Fruit fly (Drosophila melanogaster) whole organism, embryonic: Measurements from ENCODE around the gene tay.

ENCODE experiments used
- ATbp ChIP-seq: fragments of 200-800 bp; sonication (Bioruptor generic); optimal IDR thresholded peaks from 2 replicates; lab custom pipeline; 2017; ENCODE audit warnings: missing biosample characterization, mild to moderate bottlenecking, missing genetic modification characterization, missing genetic modification reagents
- BEAF-32 ChIP-seq: fragments of 200-800 bp; sonication (Bioruptor generic); optimal IDR thresholded peaks from 3 replicates; lab custom pipeline; 2017; ENCODE audit warnings: missing biosample characterization, missing genetic modification characterization, mild to moderate bottlenecking, moderate library complexity, missing genetic modification reagents
- Bdp1 ChIP-seq: fragments of 200-800 bp; sonication (Bioruptor generic); optimal IDR thresholded peaks from 3 replicates; lab custom pipeline; 2016; ENCODE audit warnings: missing biosample characterization, missing genetic modification characterization
- CG11560 ChIP-seq: fragments of 200-800 bp; sonication (Bioruptor generic); IDR thresholded peaks from 3 replicates; pipeline ENCODE4 v1.3.6; 2022; ENCODE audit warnings: missing biosample characterization, missing genetic modification characterization
- CG12104 ChIP-seq: fragments of 200-800 bp; sonication (Bioruptor generic); optimal IDR thresholded peaks from 3 replicates; lab custom pipeline; 2016; ENCODE audit warnings: missing biosample characterization, missing genetic modification characterization
- CG14860 ChIP-seq: fragments of 200-800 bp; sonication (Bioruptor generic); IDR thresholded peaks from 3 replicates; pipeline ENCODE4 v1.3.6; 2022; ENCODE audit warnings: missing biosample characterization, missing genetic modification characterization; ENCODE audit not compliant: partially characterized antibody
- CG15514 ChIP-seq: fragments of 200-800 bp; sonication (Bioruptor generic); optimal IDR thresholded peaks from 3 replicates; lab custom pipeline; 2017; ENCODE audit warnings: missing biosample characterization, missing genetic modification characterization, mild to moderate bottlenecking, moderate library complexity, missing genetic modification reagents
- CG17328 ChIP-seq: fragments of 200-800 bp; sonication (Bioruptor generic); IDR thresholded peaks from 2 replicates; pipeline ENCODE4 v1.3.6; 2022; ENCODE audit warnings: missing biosample characterization, missing genetic modification characterization
- CG2116 ChIP-seq: fragments of 200-800 bp; sonication (Bioruptor generic); optimal IDR thresholded peaks from 3 replicates; lab custom pipeline; 2018; ENCODE audit warnings: missing biosample characterization, mild to moderate bottlenecking, missing genetic modification characterization
- CG2120 ChIP-seq: fragments of 200-800 bp; sonication (Bioruptor generic); optimal IDR thresholded peaks from 3 replicates; lab custom pipeline; 2016; ENCODE audit warnings: missing biosample characterization, missing genetic modification characterization
- CG6813 ChIP-seq: fragments of 200-800 bp; sonication (Bioruptor generic); optimal IDR thresholded peaks from 2 replicates; lab custom pipeline; 2017; ENCODE audit warnings: missing biosample characterization, missing genetic modification characterization, mild to moderate bottlenecking, moderate library complexity, missing genetic modification reagents
- CG8924 ChIP-seq: fragments of 200-800 bp; optimal IDR thresholded peaks from 3 replicates; lab custom pipeline; 2019; ENCODE audit warnings: missing biosample characterization, mild to moderate bottlenecking, missing genetic modification characterization, moderate library complexity
- CG9932 ChIP-seq: fragments of 200-800 bp; sonication (Bioruptor generic); IDR thresholded peaks from 2 replicates; pipeline ENCODE4 v1.3.6; 2022; ENCODE audit warnings: missing biosample characterization, missing genetic modification characterization
- Chrac-16 ChIP-seq: fragments of 200-800 bp; sonication (Bioruptor generic); optimal IDR thresholded peaks from 3 replicates; lab custom pipeline; 2016; ENCODE audit warnings: missing biosample characterization, missing genetic modification characterization
- E2f2 ChIP-seq: fragments of 200-800 bp; sonication (Bioruptor generic); IDR thresholded peaks from 2 replicates; pipeline ENCODE4 v1.3.6; 2022; ENCODE audit warnings: missing biosample characterization, missing genetic modification characterization
- HLHmδ ChIP-seq: fragments of 200-800 bp; sonication (Bioruptor generic); optimal IDR thresholded peaks from 2 replicates; lab custom pipeline; 2018; ENCODE audit warnings: missing biosample characterization, mild to moderate bottlenecking, missing genetic modification characterization, moderate library complexity
- Hmr ChIP-seq: fragments of 200-800 bp; sonication (Bioruptor generic); optimal IDR thresholded peaks from 3 replicates; lab custom pipeline; 2017; ENCODE audit warnings: mild to moderate bottlenecking, missing biosample characterization, missing genetic modification reagents, missing genetic modification characterization
- Hr51 ChIP-seq, 2 experiments: fragments of 200-800 bp; sonication (Bioruptor generic); optimal IDR thresholded peaks; 2 replicates in 1 of 2; 3 replicates in 1 of 2; lab custom pipeline; 2016 to 2018; ENCODE audit warnings: missing biosample characterization in 2 of 2, missing genetic modification characterization in 2 of 2, mild to moderate bottlenecking in 1 of 2, moderate library complexity in 1 of 2
- Hsf ChIP-seq: fragments of 200-800 bp; sonication (Bioruptor generic); optimal IDR thresholded peaks from 3 replicates; lab custom pipeline; 2016; ENCODE audit warnings: missing biosample characterization, missing genetic modification characterization
- MBD-R2 ChIP-seq: fragments of 200-800 bp; sonication (Bioruptor generic); IDR thresholded peaks from 2 replicates; pipeline ENCODE4 v1.3.6; 2022; ENCODE audit warnings: missing biosample characterization, missing genetic modification characterization
- Myb ChIP-seq: fragments of 200-800 bp; sonication (Bioruptor generic); optimal IDR thresholded peaks from 2 replicates; lab custom pipeline; 2016; ENCODE audit warnings: missing biosample characterization, missing genetic modification characterization
- Neu2 ChIP-seq: fragments of 200-800 bp; sonication (Bioruptor generic); optimal IDR thresholded peaks from 3 replicates; lab custom pipeline; 2016; ENCODE audit warnings: missing biosample characterization, missing genetic modification characterization, borderline replicate concordance
- Opbp ChIP-seq: fragments of 200-800 bp; sonication (Bioruptor generic); IDR thresholded peaks from 3 replicates; pipeline ENCODE4 v1.3.6; 2022; ENCODE audit warnings: missing biosample characterization, missing genetic modification characterization; ENCODE audit not compliant: partially characterized antibody
- Scr ChIP-seq: fragments of 200-800 bp; sonication (Bioruptor generic); IDR thresholded peaks from 2 replicates; pipeline ENCODE4 v1.3.6; 2022; ENCODE audit warnings: missing biosample characterization, missing genetic modification characterization; ENCODE audit not compliant: partially characterized antibody
- Six4 ChIP-seq: fragments of 200-800 bp; sonication (Bioruptor generic); optimal IDR thresholded peaks from 2 replicates; lab custom pipeline; 2016; ENCODE audit warnings: missing biosample characterization, missing genetic modification characterization
- Sox102F ChIP-seq: fragments of 200-800 bp; sonication (Bioruptor generic); optimal IDR thresholded peaks from 2 replicates; lab custom pipeline; 2018; ENCODE audit warnings: missing biosample characterization, mild to moderate bottlenecking, missing genetic modification characterization, moderate library complexity
- Sry-δ ChIP-seq: fragments of 200-800 bp; sonication (Bioruptor generic); optimal IDR thresholded peaks from 2 replicates; lab custom pipeline; 2016; ENCODE audit warnings: missing biosample characterization, missing genetic modification characterization
- al ChIP-seq: fragments of 200-800 bp; sonication (Bioruptor generic); IDR thresholded peaks from 2 replicates; pipeline ENCODE4 v1.3.6; 2022; ENCODE audit warnings: missing biosample characterization, missing genetic modification characterization
- amos ChIP-seq: fragments of 200-800 bp; sonication (Bioruptor generic); IDR thresholded peaks from 2 replicates; pipeline ENCODE4 v1.3.6; 2022; ENCODE audit warnings: missing biosample characterization, missing genetic modification characterization; ENCODE audit not compliant: partially characterized antibody
- ato ChIP-seq: fragments of 200-800 bp; sonication (Bioruptor generic); IDR thresholded peaks from 2 replicates; pipeline ENCODE4 v1.3.6; 2022; ENCODE audit warnings: missing biosample characterization, missing genetic modification characterization; ENCODE audit not compliant: partially characterized antibody
- emc ChIP-seq: fragments of 200-800 bp; sonication (Bioruptor generic); optimal IDR thresholded peaks from 2 replicates; lab custom pipeline; 2016; ENCODE audit warnings: missing biosample characterization, missing genetic modification characterization
- fd64A ChIP-seq: fragments of 200-800 bp; sonication (Bioruptor generic); optimal IDR thresholded peaks from 3 replicates; lab custom pipeline; 2018; ENCODE audit warnings: missing biosample characterization, mild to moderate bottlenecking, missing genetic modification characterization
- ftz-f1 ChIP-seq: fragments of 200-800 bp; sonication (Bioruptor generic); optimal IDR thresholded peaks from 2 replicates; lab custom pipeline; 2016; ENCODE audit warnings: missing biosample characterization, missing genetic modification characterization
- grau ChIP-seq: fragments of 200-800 bp; optimal IDR thresholded peaks from 3 replicates; lab custom pipeline; 2019; ENCODE audit warnings: missing biosample characterization, mild to moderate bottlenecking, missing genetic modification characterization, moderate library complexity
- grn ChIP-seq: fragments of 200-800 bp; sonication (Bioruptor generic); optimal IDR thresholded peaks from 3 replicates; lab custom pipeline; 2017; ENCODE audit warnings: missing biosample characterization, missing genetic modification characterization
- insv ChIP-seq, 2 experiments: fragments of 200-800 bp; sonication (Bioruptor generic); optimal IDR thresholded peaks; 3 replicates each; lab custom pipeline; 2016 to 2018; ENCODE audit warnings: missing biosample characterization in 2 of 2, missing genetic modification characterization in 2 of 2
- inv ChIP-seq: fragments of 200-800 bp; sonication (Bioruptor generic); IDR thresholded peaks from 2 replicates; pipeline ENCODE4 v1.3.6; 2022; ENCODE audit warnings: missing biosample characterization, missing genetic modification characterization; ENCODE audit not compliant: partially characterized antibody
- knrl ChIP-seq: fragments of 200-800 bp; sonication (Bioruptor generic); IDR thresholded peaks from 3 replicates; pipeline ENCODE4 v1.3.6; 2022; ENCODE audit warnings: missing biosample characterization, missing genetic modification characterization; ENCODE audit not compliant: partially characterized antibody
- lab ChIP-seq: fragments of 200-800 bp; sonication (Bioruptor generic); optimal IDR thresholded peaks from 3 replicates; lab custom pipeline; 2017; ENCODE audit warnings: missing biosample characterization, missing genetic modification characterization, mild to moderate bottlenecking, moderate library complexity, missing genetic modification reagents
- psq ChIP-seq: fragments of 200-800 bp; sonication (Bioruptor generic); optimal IDR thresholded peaks from 2 replicates; lab custom pipeline; 2017; ENCODE audit warnings: missing biosample characterization, missing genetic modification characterization
- pzg ChIP-seq: fragments of 200-800 bp; sonication (Bioruptor generic); optimal IDR thresholded peaks from 3 replicates; lab custom pipeline; 2018; ENCODE audit warnings: missing biosample characterization, mild to moderate bottlenecking, missing genetic modification characterization, moderate library complexity
- row ChIP-seq: fragments of 200-800 bp; sonication (Bioruptor generic); IDR thresholded peaks from 3 replicates; pipeline ENCODE4 v1.3.6; 2022; ENCODE audit warnings: missing biosample characterization, missing genetic modification characterization
- so ChIP-seq: fragments of 200-800 bp; sonication (Bioruptor generic); IDR thresholded peaks from 3 replicates; pipeline ENCODE4 v1.3.6; 2022; ENCODE audit warnings: missing biosample characterization, missing genetic modification characterization
- stwl ChIP-seq: fragments of 200-800 bp; sonication (Bioruptor generic); optimal IDR thresholded peaks from 3 replicates; lab custom pipeline; 2018; ENCODE audit warnings: missing biosample characterization, mild to moderate bottlenecking, missing genetic modification characterization, moderate library complexity
- tgo ChIP-seq: fragments of 200-800 bp; sonication (Bioruptor generic); IDR thresholded peaks from 3 replicates; pipeline ENCODE4 v1.3.6; 2022; ENCODE audit warnings: missing biosample characterization, missing genetic modification characterization
- tin ChIP-seq: fragments of 200-800 bp; sonication (Bioruptor generic); optimal IDR thresholded peaks from 3 replicates; lab custom pipeline; 2016; ENCODE audit warnings: missing biosample characterization, missing genetic modification characterization
- twi ChIP-seq: fragments of 200-800 bp; optimal IDR thresholded peaks from 2 replicates; lab custom pipeline; 2019; ENCODE audit warnings: missing biosample characterization, mild to moderate bottlenecking, missing genetic modification characterization, moderate library complexity
- tx ChIP-seq: fragments of 200-800 bp; sonication (Bioruptor generic); optimal IDR thresholded peaks from 2 replicates; lab custom pipeline; 2016; ENCODE audit warnings: missing biosample characterization, missing genetic modification characterization
- unc-4 ChIP-seq: fragments of 200-800 bp; sonication (Bioruptor generic); IDR thresholded peaks from 2 replicates; pipeline ENCODE4 v1.3.6; 2022; ENCODE audit warnings: missing biosample characterization, missing genetic modification characterization; ENCODE audit not compliant: partially characterized antibody
- vnd ChIP-seq: fragments of 200-800 bp; sonication (Bioruptor generic); IDR thresholded peaks from 3 replicates; pipeline ENCODE4 v1.3.6; 2022; ENCODE audit warnings: missing biosample characterization, missing genetic modification characterization; ENCODE audit not compliant: partially characterized antibody

tay gene

dm6 chrX:15835393-15835792, 51.7 kb downstream of the tay start, which contains the start of gene Chc (continued):
- TF ChIP-seq unc-4 (GFP tag; lab: Robert Waterston, UW), result peak; percentile 95
- TF ChIP-seq Opbp (GFP tag; lab: Robert Waterston, UW), result peak; percentile 98
- TF ChIP-seq row (GFP tag; lab: Robert Waterston, UW), result peak; percentile 68
- peak; percentile 78 for TF ChIP-seq pzg (GFP tag; lab: Kevin White, UChicago)
- TF ChIP-seq Scr (GFP tag; lab: Robert Waterston, UW), result peak; percentile 97
- no peak for TF ChIP-seq fd64A (GFP tag; lab: Kevin White, UChicago)
- no peak for TF ChIP-seq tx (GFP tag; lab: Kevin White, UChicago)
- TF ChIP-seq ato (GFP tag; lab: Robert Waterston, UW), result peak; percentile 96
- no peak for TF ChIP-seq tgo
- TF ChIP-seq psq, result no peak
- TF ChIP-seq CG12104, result no peak
- peak; percentile 92 for TF ChIP-seq Sry-δ (GFP tag; lab: Kevin White, UChicago)
- TF ChIP-seq twi (tag; lab: Kevin White, UChicago), result no peak
- TF ChIP-seq CG14860, result peak; percentile 97
- TF ChIP-seq Chrac-16 (GFP tag; lab: Kevin White, UChicago), result no peak
- peak; percentile 59 for TF ChIP-seq MBD-R2
- TF ChIP-seq vnd (GFP tag; lab: Robert Waterston, UW), result peak; percentile 96
- no peak for TF ChIP-seq Hsf (GFP tag; lab: Kevin White, UChicago)
- TF ChIP-seq CG6813, result no peak
- TF ChIP-seq BEAF-32 (GFP tag; lab: Kevin White, UChicago), result peak; percentile 94
- no peak for TF ChIP-seq Bdp1
- peak; percentile 9 for TF ChIP-seq grau (tag; lab: Kevin White, UChicago)
- peak; percentile 96 for TF ChIP-seq knrl (GFP tag; lab: Robert Waterston, UW)
- TF ChIP-seq inv (GFP tag; lab: Robert Waterston, UW), result peak; percentile 98
- peak; percentile 21 for TF ChIP-seq CG2120 (GFP tag; lab: Kevin White, UChicago)
- TF ChIP-seq so, result no peak
- TF ChIP-seq Sox102F (GFP tag; lab: Kevin White, UChicago), result no peak
- TF ChIP-seq CG17328, result no peak
- TF ChIP-seq Hmr (GFP tag; lab: Kevin White, UChicago), result no peak
- no peak for TF ChIP-seq tin (GFP tag; lab: Kevin White, UChicago)
- TF ChIP-seq Myb (GFP tag; lab: Kevin White, UChicago), result peak; percentile 40
- TF ChIP-seq emc, result no peak
- TF ChIP-seq al, result no peak
- TF ChIP-seq amos, result peak; percentile 99
- TF ChIP-seq CG15514 (GFP tag; lab: Kevin White, UChicago), result peak; percentile 43
- TF ChIP-seq Neu2 (GFP tag; lab: Kevin White, UChicago), result no peak
- peak; percentile 64 for TF ChIP-seq CG9932
- peak; percentile 72 to 97 for TF ChIP-seq insv (GFP tag; optimal IDR thresholded peaks at IDR 0.05; lab: Kevin White, UChicago)
- peak; percentile 67; the same call in 1 of the 3 replicates for TF ChIP-seq CG11560
- TF ChIP-seq CG8924 (tag; lab: Kevin White, UChicago), result peak; percentile 29
- peak; percentile 84 for TF ChIP-seq CG2116
- no peak for TF ChIP-seq HLHmδ
- TF ChIP-seq stwl (tag; lab: Kevin White, UChicago), result peak; percentile 60
- no peak for TF ChIP-seq ATbp (GFP tag; lab: Kevin White, UChicago)
- no peak for TF ChIP-seq Hr51 (GFP tag; optimal IDR thresholded peaks at IDR 0.05; lab: Kevin White, UChicago)
- no peak for TF ChIP-seq Six4 (GFP tag; lab: Kevin White, UChicago)
- no peak for TF ChIP-seq lab (GFP tag; lab: Kevin White, UChicago)
- no peak for TF ChIP-seq ftz-f1
- no peak for TF ChIP-seq grn (GFP tag; lab: Kevin White, UChicago)
- TF ChIP-seq E2f2 (GFP tag; lab: Robert Waterston, UW), result peak; percentile 50; the same call in 1 of the 2 replicates
